Worm (Caenorhabditis elegans): Measurements from ENCODE around the gene C02G6.3.

C02G6.3 gene

ce11 chrV:5882429-5882828 lies 2.3 kb downstream of the C02G6.3 start:
- TF ChIP-seq gei-17 (GFP tag; optimal IDR thresholded peaks at IDR 0.05) (no peak), ama-1 (optimal IDR thresholded peaks at IDR 0.05) (no peak), ama-1 (GFP tag; optimal IDR thresholded peaks at IDR 0.05) (no peak), cebp-1 (GFP tag; IDR thresholded peaks at IDR 0.05) (no peak), cebp-1 (tag; optimal IDR thresholded peaks at IDR 0.05) (no peak), hmg-20 (GFP tag; IDR thresholded peaks at IDR 0.05) (no peak), fkh-3 (tag; optimal IDR thresholded peaks at IDR 0.05) (no peak), attf-6 (GFP tag; IDR thresholded peaks at IDR 0.05) (no peak), snpc-4 (GFP tag; optimal IDR thresholded peaks at IDR 0.05) (no peak), snpc-4 (tag; optimal IDR thresholded peaks at IDR 0.05) (no peak), nfya-1 (tag; optimal IDR thresholded peaks at IDR 0.05; ENCODE audit: borderline replicate concordance, insufficient read depth) (no peak), F22D6.2 (tag; optimal IDR thresholded peaks at IDR 0.05) (no peak), ccch-3 (GFP tag; optimal IDR thresholded peaks at IDR 0.05) (no peak), somi-1 (GFP tag; optimal IDR thresholded peaks at IDR 0.05) (no peak), madf-10 (tag; optimal IDR thresholded peaks at IDR 0.05) (no peak), F37B4.10 (GFP tag; IDR thresholded peaks at IDR 0.05) (no peak), hrde-1 (tag; optimal IDR thresholded peaks at IDR 0.05; ENCODE audit: borderline replicate concordance) (no peak), mel-28 (tag; optimal IDR thresholded peaks at IDR 0.05; ENCODE audit: borderline replicate concordance) (no peak), rpc-1 (optimal IDR thresholded peaks at IDR 0.05) (no peak), rpc-1 (tag; optimal IDR thresholded peaks at IDR 0.05) (no peak), C06A6.2 (GFP tag; conservative IDR thresholded peaks at IDR 0.05) (no peak)

- TF ChIP-seq sptf-2 (GFP tag; optimal IDR thresholded peaks at IDR 0.05) (no peak), B0336.3 (GFP tag; IDR thresholded peaks at IDR 0.05) (no peak), hlh-12 (tag; optimal IDR thresholded peaks at IDR 0.05) (no peak), ama-1 (optimal IDR thresholded peaks at IDR 0.05) (no peak), ama-1 (GFP tag; optimal IDR thresholded peaks at IDR 0.05) (no peak), rpc-1 (optimal IDR thresholded peaks at IDR 0.05) (no peak), rpc-1 (tag; optimal IDR thresholded peaks at IDR 0.05) (no peak), Y53F4B.3 (GFP tag; IDR thresholded peaks at IDR 0.05) (no peak), lin-35 (GFP tag; optimal IDR thresholded peaks at IDR 0.05) (no peak), F37B4.10 (GFP tag; IDR thresholded peaks at IDR 0.05) (no peak), C17E4.6 (GFP tag; IDR thresholded peaks at IDR 0.05) (no peak)
Measured at ce11 chrV:5883735-5884134, 3.6 kb downstream of the C02G6.3 start, which contains the start of gene C04E6.8. Gene C04E6.8 (minus strand): TSS chrV:5883835.

- TF ChIP-seq F10E7.11 (tag; optimal IDR thresholded peaks at IDR 0.05): no peak
Measured at ce11 chrV:5888820-5889219, 8.7 kb downstream of the C02G6.3 start.

ce11 chrV:5891204-5891603 lies 11.0 kb downstream of the C02G6.3 start:
- TF ChIP-seq him-1 (tag; optimal IDR thresholded peaks at IDR 0.05): no peak
- TF ChIP-seq pha-4 (tag; optimal IDR thresholded peaks at IDR 0.05): no peak
- TF ChIP-seq mes-4 (tag; optimal IDR thresholded peaks at IDR 0.05): no peak
- no peak for TF ChIP-seq mcd-1 (GFP tag; IDR thresholded peaks at IDR 0.05)
- no peak for TF ChIP-seq tlf-1 (GFP tag; optimal IDR thresholded peaks at IDR 0.05)
- no peak for TF ChIP-seq rpc-1 (optimal IDR thresholded peaks at IDR 0.05)
- TF ChIP-seq rpc-1 (tag; optimal IDR thresholded peaks at IDR 0.05): no peak
- TF ChIP-seq hsf-1 (GFP tag; IDR thresholded peaks at IDR 0.05): no peak
- no peak for TF ChIP-seq ceh-58 (GFP tag; IDR thresholded peaks at IDR 0.05)
- TF ChIP-seq ztf-22 (GFP tag; optimal IDR thresholded peaks at IDR 0.05): no peak
- no peak for TF ChIP-seq B0261.1 (tag; optimal IDR thresholded peaks at IDR 0.05)
- no peak for TF ChIP-seq ets-4 (GFP tag; optimal IDR thresholded peaks at IDR 0.05)
- no peak for TF ChIP-seq ccch-3 (GFP tag; optimal IDR thresholded peaks at IDR 0.05)
- no peak for TF ChIP-seq snpc-1.3 (tag; optimal IDR thresholded peaks at IDR 0.05; ENCODE audit: insufficient read depth)

Measured in whole organism, young adult.